Fruit fly (Drosophila melanogaster): ENCODE data around the gene mAChR-B.

DNA sequence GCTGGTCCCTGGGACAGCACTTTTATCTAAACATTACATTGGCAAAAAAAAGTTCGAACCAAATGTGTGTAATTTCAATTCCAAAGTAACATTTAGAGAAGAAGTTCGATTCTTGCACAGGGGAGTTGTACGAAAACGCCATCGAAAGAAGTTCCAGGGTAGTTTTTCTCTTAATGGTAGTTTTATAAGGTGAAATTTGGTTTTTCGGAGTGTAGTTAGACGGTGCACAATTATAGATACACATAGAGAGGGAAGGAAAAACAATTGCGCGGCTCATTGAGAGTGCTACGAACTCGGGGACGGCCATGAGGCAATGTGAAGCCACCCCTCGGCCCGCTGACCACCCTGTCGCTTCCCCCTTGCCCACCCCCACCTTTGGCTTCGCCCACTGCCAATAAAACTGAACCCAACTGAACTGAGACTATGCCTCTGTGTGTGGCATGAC is 51.1 kb downstream of the mAChR-B start:
- TF ChIP-seq pan (optimal IDR thresholded peaks at IDR 0.05) (no peak), usp (GFP tag; optimal IDR thresholded peaks at IDR 0.05) (no peak), EcR (GFP tag; optimal IDR thresholded peaks at IDR 0.05) (peak in 1 of 2 experiments; percentile 52), psq (optimal IDR thresholded peaks at IDR 0.05) (no peak), CG8478 (optimal IDR thresholded peaks at IDR 0.05) (no peak)

Data from whole organism.